Worm (Caenorhabditis elegans) whole organism, L2 larva: ENCODE data around the gene ins-8.

Source experiments
- aly-2 ChIP-seq: fragments of 150-350 bp; optimal IDR thresholded peaks from 2 replicates; lab custom pipeline; 2014; ENCODE audit warnings: missing biosample characterization, missing genetic modification characterization
- blmp-1 ChIP-seq: sonication (generic microtip); optimal IDR thresholded peaks from 2 replicates; lab custom pipeline; 2017; ENCODE audit warnings: missing genetic modification characterization, mild to moderate bottlenecking, missing compliant biosample characterization, antibody characterized with exemption, moderate library complexity; ENCODE audit not compliant: insufficient read depth
- elt-3 ChIP-seq: sonication (generic microtip); optimal IDR thresholded peaks from 2 replicates; lab custom pipeline; 2017; ENCODE audit warnings: missing biosample characterization, missing genetic modification characterization
- lin-11 ChIP-seq: fragments of 150-350 bp; sonication (generic microtip); optimal IDR thresholded peaks from 2 replicates; lab custom pipeline; 2014; ENCODE audit warnings: missing biosample characterization, missing genetic modification characterization, inconsistent platforms, mixed read lengths
- lin-13 ChIP-seq: fragments of 150-350 bp; optimal IDR thresholded peaks from 2 replicates; lab custom pipeline; 2014; ENCODE audit warnings: missing biosample characterization, missing genetic modification reagents, missing genetic modification characterization
- lin-39 ChIP-seq: fragments of 150-350 bp; optimal IDR thresholded peaks from 2 replicates; lab custom pipeline; 2014; ENCODE audit warnings: missing biosample characterization, missing genetic modification reagents, missing genetic modification characterization
- zag-1 ChIP-seq: fragments of 150-350 bp; optimal IDR thresholded peaks from 2 replicates; lab custom pipeline; 2014; ENCODE audit warnings: missing biosample characterization, missing genetic modification characterization

DNA sequence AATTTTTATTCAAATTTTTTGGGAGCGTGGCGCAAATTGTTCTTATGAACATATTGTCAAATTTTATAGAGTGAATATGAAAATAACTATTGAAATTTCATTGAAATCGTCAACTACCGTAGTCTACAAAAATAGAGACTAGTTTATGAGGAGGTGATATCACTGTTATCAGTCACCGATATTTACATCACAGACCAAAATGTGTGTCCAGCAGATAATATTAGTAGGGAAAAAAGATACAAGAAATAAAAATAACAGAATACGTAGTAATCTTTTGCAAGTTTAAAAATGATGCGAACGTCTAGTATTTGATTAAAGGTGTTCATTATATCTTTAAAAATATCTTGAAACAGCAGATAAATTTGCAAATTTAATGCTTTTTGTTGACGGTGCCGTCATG, 1.4 kb downstream of the ins-8 start:
- TF ChIP-seq elt-3 (tag; lab: Kevin White, UChicago) (no peak), lin-39 (tag; lab: Kevin White, UChicago) (no peak), aly-2 (tag; lab: Kevin White, UChicago) (no peak), lin-11 (tag; lab: Kevin White, UChicago) (no peak), zag-1 (no peak), lin-13 (GFP tag; lab: Kevin White, UChicago) (no peak), blmp-1 (tag; lab: Kevin White, UChicago) (no peak)
